Worm (Caenorhabditis elegans) whole organism, early embryonic: ENCODE measurements around the gene cyl-1.

Source experiments
- B0310.2 ChIP-seq: sonication (generic microtip); optimal IDR thresholded peaks from 2 replicates; lab custom pipeline; 2016; ENCODE audit warnings: mild to moderate bottlenecking, missing genetic modification characterization, missing compliant biosample characterization
- F13C5.2 ChIP-seq: sonication (generic microtip); optimal IDR thresholded peaks from 2 replicates; lab custom pipeline; 2017; ENCODE audit warnings: mild to moderate bottlenecking, missing genetic modification characterization, inconsistent platforms, missing compliant biosample characterization
- aly-1 ChIP-seq: sonication (generic microtip); optimal IDR thresholded peaks from 2 replicates; lab custom pipeline; 2016; ENCODE audit warnings: missing genetic modification characterization, missing compliant biosample characterization
- ama-1 ChIP-seq: fragments of 150-350 bp; optimal IDR thresholded peaks from 2 replicates; lab custom pipeline; 2014
- ceh-13 ChIP-seq: fragments of 200-800 bp; sonication (Bioruptor generic); optimal IDR thresholded peaks from 2 replicates; lab custom pipeline; 2018; ENCODE audit warnings: mild to moderate bottlenecking, missing genetic modification characterization, missing compliant biosample characterization
- ceh-36 ChIP-seq: sonication (generic microtip); optimal IDR thresholded peaks from 2 replicates; lab custom pipeline; 2016; ENCODE audit warnings: missing genetic modification characterization, inconsistent platforms, missing compliant biosample characterization
- ets-7 ChIP-seq: sonication (generic microtip); optimal IDR thresholded peaks from 2 replicates; lab custom pipeline; 2016; ENCODE audit warnings: missing genotype, missing genetic modification characterization, missing compliant biosample characterization
- flt-1 ChIP-seq: fragments of 200-800 bp; sonication (Bioruptor generic); IDR thresholded peaks from 2 replicates; pipeline ENCODE4 v1.3.6; 2022; ENCODE audit warnings: missing genetic modification characterization, missing compliant biosample characterization
- hmbx-1 ChIP-seq: sonication (generic microtip); optimal IDR thresholded peaks from 2 replicates; lab custom pipeline; 2016; ENCODE audit warnings: mild to moderate bottlenecking, missing genetic modification characterization, missing compliant biosample characterization
- hmg-4 ChIP-seq: fragments of 200-800 bp; sonication (Bioruptor generic); optimal IDR thresholded peaks from 2 replicates; lab custom pipeline; 2018; ENCODE audit warnings: mild to moderate bottlenecking, missing genetic modification characterization, missing compliant biosample characterization
- hnd-1 ChIP-seq: sonication (generic microtip); optimal IDR thresholded peaks from 2 replicates; lab custom pipeline; 2016; ENCODE audit warnings: missing genetic modification characterization, missing compliant biosample characterization
- pes-1 ChIP-seq: fragments of 200-800 bp; sonication (Bioruptor generic); IDR thresholded peaks from 2 replicates; pipeline ENCODE4 v1.3.6; 2022; ENCODE audit warnings: missing genetic modification reagents, missing genetic modification characterization, missing compliant biosample characterization
- scrt-1 ChIP-seq: fragments of 200-800 bp; sonication (Bioruptor generic); IDR thresholded peaks from 2 replicates; pipeline ENCODE4 v1.3.6; 2022; ENCODE audit warnings: missing genetic modification characterization, missing compliant biosample characterization
- sea-1 ChIP-seq: fragments of 200-800 bp; sonication (Bioruptor generic); conservative IDR thresholded peaks from 2 replicates; pipeline ENCODE4 v1.3.6; 2022; ENCODE audit warnings: missing genetic modification characterization, missing compliant biosample characterization
- tbx-11 ChIP-seq: fragments of 200-800 bp; sonication (Bioruptor generic); IDR thresholded peaks from 2 replicates; pipeline ENCODE4 v1.3.6; 2022; ENCODE audit warnings: missing genetic modification characterization, missing compliant biosample characterization
- tbx-37 ChIP-seq: fragments of 200-800 bp; sonication (Bioruptor generic); conservative IDR thresholded peaks from 2 replicates; pipeline ENCODE4 v1.3.6; 2022; ENCODE audit warnings: missing genetic modification reagents, missing genetic modification characterization, missing compliant biosample characterization
- tra-4 ChIP-seq: sonication (generic microtip); optimal IDR thresholded peaks from 2 replicates; lab custom pipeline; 2017; ENCODE audit warnings: missing genetic modification characterization, missing compliant biosample characterization

cyl-1 gene

ce11 chrV:12013298-12013697, 19.8 kb upstream of the cyl-1 start, which contains the start of gene add-2:
Gene add-2 (minus strand): TSS chrV:12013406.
- TF ChIP-seq tra-4 = no peak
- TF ChIP-seq pes-1 = no peak
- TF ChIP-seq hnd-1 (tag; lab: Kevin White, UChicago) = no peak
- TF ChIP-seq hmbx-1 = no peak
- no peak for TF ChIP-seq scrt-1
- TF ChIP-seq ama-1 (lab: Kevin White, UChicago) = no peak
- TF ChIP-seq ets-7 (tag; lab: Kevin White, UChicago) = no peak
- TF ChIP-seq ceh-36 (tag; lab: Kevin White, UChicago) = no peak
- TF ChIP-seq tbx-37 (GFP tag; lab: Robert Waterston, UW) = no peak
- TF ChIP-seq F13C5.2 (tag; lab: Kevin White, UChicago) = no peak

ce11 chrV:12011686-12012085, 18.2 kb upstream of the cyl-1 start:
- no peak for TF ChIP-seq aly-1
- TF ChIP-seq ceh-36 (tag; lab: Kevin White, UChicago) = no peak
- no peak for TF ChIP-seq ceh-13 (GFP tag; lab: Kevin White, UChicago)
- TF ChIP-seq F13C5.2 (tag; lab: Kevin White, UChicago) = no peak
- TF ChIP-seq hmbx-1 = no peak
- TF ChIP-seq pes-1 = no peak
- no peak for TF ChIP-seq sea-1 (GFP tag; lab: Robert Waterston, UW)
- no peak for TF ChIP-seq tbx-11
- TF ChIP-seq scrt-1 = no peak
- no peak for TF ChIP-seq hmg-4 (GFP tag; lab: Kevin White, UChicago)
- TF ChIP-seq tbx-37 (GFP tag; lab: Robert Waterston, UW) = no peak
- no peak for TF ChIP-seq ets-7 (tag; lab: Kevin White, UChicago)
- no peak for TF ChIP-seq tra-4

ce11 chrV:12006495-12006894, 13.0 kb upstream of the cyl-1 start, which contains the start of gene F57F5.3:
Gene F57F5.3 (minus strand): TSS chrV:12006595.
- TF ChIP-seq tbx-37 (GFP tag; lab: Robert Waterston, UW) (no peak), hmbx-1 (no peak), F13C5.2 (tag; lab: Kevin White, UChicago) (no peak), sea-1 (GFP tag; lab: Robert Waterston, UW) (no peak), hnd-1 (tag; lab: Kevin White, UChicago) (no peak), scrt-1 (no peak), hmg-4 (GFP tag; lab: Kevin White, UChicago) (no peak), ama-1 (lab: Kevin White, UChicago) (no peak), tra-4 (no peak), ceh-36 (tag; lab: Kevin White, UChicago) (no peak), flt-1 (GFP tag; lab: Robert Waterston, UW) (no peak), tbx-11 (no peak), aly-1 (no peak), B0310.2 (tag; lab: Kevin White, UChicago) (no peak), pes-1 (no peak), ceh-13 (GFP tag; lab: Kevin White, UChicago) (no peak), ets-7 (tag; lab: Kevin White, UChicago) (no peak)

ce11 chrV:12004501-12004940, 11.0 kb upstream of the cyl-1 start:
- TF ChIP-seq hmbx-1 (no peak), tbx-37 (GFP tag; lab: Robert Waterston, UW) (no peak), sea-1 (GFP tag; lab: Robert Waterston, UW) (no peak), ets-7 (tag; lab: Kevin White, UChicago) (no peak), scrt-1 (no peak)

- TF ChIP-seq scrt-1 = no peak
- TF ChIP-seq flt-1 (GFP tag; lab: Robert Waterston, UW) = no peak
- TF ChIP-seq ceh-13 (GFP tag; lab: Kevin White, UChicago) = no peak
- no peak for TF ChIP-seq ama-1 (lab: Kevin White, UChicago)
- no peak for TF ChIP-seq tra-4
- no peak for TF ChIP-seq ets-7 (tag; lab: Kevin White, UChicago)
- TF ChIP-seq aly-1 = no peak
- no peak for TF ChIP-seq F13C5.2 (tag; lab: Kevin White, UChicago)
- TF ChIP-seq hmg-4 (GFP tag; lab: Kevin White, UChicago) = no peak
- no peak for TF ChIP-seq hmbx-1
- no peak for TF ChIP-seq tbx-11
- no peak for TF ChIP-seq tbx-37 (GFP tag; lab: Robert Waterston, UW)
- TF ChIP-seq pes-1 = no peak
- TF ChIP-seq B0310.2 (tag; lab: Kevin White, UChicago) = no peak
- no peak for TF ChIP-seq ceh-36 (tag; lab: Kevin White, UChicago)
- no peak for TF ChIP-seq sea-1 (GFP tag; lab: Robert Waterston, UW)
- no peak for TF ChIP-seq hnd-1 (tag; lab: Kevin White, UChicago)
Observed at ce11 chrV:12002866-12003485, 9.5 kb upstream of the cyl-1 start, which contains the start of gene cpr-9. Gene cpr-9 (plus strand): TSS chrV:12003053.

ce11 chrV:12001747-12002456, 8.4 kb upstream of the cyl-1 start, which contains the start of gene gcy-33:
Gene gcy-33 (minus strand): TSS chrV:12001797.
- TF ChIP-seq ama-1 (lab: Kevin White, UChicago) (no peak), hmg-4 (GFP tag; lab: Kevin White, UChicago) (peak; percentile 99), F13C5.2 (tag; lab: Kevin White, UChicago) (peak; percentile 97), flt-1 (GFP tag; lab: Robert Waterston, UW) (peak; percentile 98), scrt-1 (peak; percentile 98), tbx-37 (GFP tag; lab: Robert Waterston, UW) (peak; percentile 98), tbx-11 (peak; percentile 98), ceh-36 (tag; lab: Kevin White, UChicago) (peak; percentile 97), aly-1 (peak; percentile 98), hnd-1 (tag; lab: Kevin White, UChicago) (peak; percentile 89), pes-1 (peak; percentile 98), sea-1 (GFP tag; lab: Robert Waterston, UW) (peak; percentile 93), B0310.2 (tag; lab: Kevin White, UChicago) (peak; percentile 96), ceh-13 (GFP tag; lab: Kevin White, UChicago) (peak; percentile 94), ets-7 (tag; lab: Kevin White, UChicago) (peak; percentile 93), tra-4 (peak; percentile 93), hmbx-1 (peak; percentile 89)
